Worm (Caenorhabditis elegans): ENCODE results near the gene F52E10.4.

The F52E10.4 gene

ce11 chrX:16331932-16332485 is 39.2 kb upstream of the F52E10.4 start, which contains the start of gene taf-3:
TSS of gene taf-3 (plus strand) at chrX:16332435.
- TF ChIP-seq peb-1 (tag; optimal IDR thresholded peaks at IDR 0.05) (no peak), ama-1 (optimal IDR thresholded peaks at IDR 0.05) (no peak), unc-55 (GFP tag; optimal IDR thresholded peaks at IDR 0.05) (peak; percentile 68), C34F6.9 (tag; optimal IDR thresholded peaks at IDR 0.05) (peak; percentile 72), unc-62 (GFP tag; optimal IDR thresholded peaks at IDR 0.05) (no peak), sem-4 (tag; optimal IDR thresholded peaks at IDR 0.05) (no peak), nhr-25 (tag; optimal IDR thresholded peaks at IDR 0.05) (peak; percentile 62), sma-3 (GFP tag; optimal IDR thresholded peaks at IDR 0.05) (no peak), crh-2 (tag; optimal IDR thresholded peaks at IDR 0.05) (peak; percentile 62), nhr-129 (tag; optimal IDR thresholded peaks at IDR 0.05) (peak; percentile 83), snpc-4 (tag; optimal IDR thresholded peaks at IDR 0.05) (no peak), sma-9 (GFP tag; optimal IDR thresholded peaks at IDR 0.05) (peak; percentile 57), sma-9 (tag; optimal IDR thresholded peaks at IDR 0.05) (no peak), fos-1 (tag; optimal IDR thresholded peaks at IDR 0.05) (peak; percentile 83), lin-11 (tag; optimal IDR thresholded peaks at IDR 0.05) (peak; percentile 6), ceh-82 (tag; optimal IDR thresholded peaks at IDR 0.05) (no peak), F13H6.1 (tag; optimal IDR thresholded peaks at IDR 0.05) (peak; percentile 50), lsy-2 (tag; optimal IDR thresholded peaks at IDR 0.05) (peak in 1 of 2 experiments; percentile 62)

- TF ChIP-seq crh-2 (tag; optimal IDR thresholded peaks at IDR 0.05) (no peak), sma-9 (GFP tag; optimal IDR thresholded peaks at IDR 0.05) (peak; percentile 3), sma-9 (tag; optimal IDR thresholded peaks at IDR 0.05) (no peak), peb-1 (tag; optimal IDR thresholded peaks at IDR 0.05) (no peak), unc-62 (GFP tag; optimal IDR thresholded peaks at IDR 0.05) (no peak), gmeb-1 (tag; optimal IDR thresholded peaks at IDR 0.05) (no peak), unc-39 (tag; optimal IDR thresholded peaks at IDR 0.05) (no peak), nhr-23 (tag; optimal IDR thresholded peaks at IDR 0.05) (no peak)
These were observed 38.6 kb upstream of the F52E10.4 start for ce11 chrX:16331425-16331824.

ce11 chrX:16328328-16328727 is 35.5 kb upstream of the F52E10.4 start, which contains the start of gene C11G6.2:
TSS of gene C11G6.2 (plus strand) at chrX:16328628.
- no peak for TF ChIP-seq blmp-1 (tag; optimal IDR thresholded peaks at IDR 0.05; ENCODE audit: insufficient read depth)
- no peak for TF ChIP-seq dmd-4 (tag; optimal IDR thresholded peaks at IDR 0.05)
- no peak for TF ChIP-seq nhr-23 (tag; optimal IDR thresholded peaks at IDR 0.05)
- no peak for TF ChIP-seq aly-2 (tag; optimal IDR thresholded peaks at IDR 0.05)
- TF ChIP-seq lsy-2 (tag; optimal IDR thresholded peaks at IDR 0.05): no peak
- no peak for TF ChIP-seq snpc-4 (tag; optimal IDR thresholded peaks at IDR 0.05)
- TF ChIP-seq elt-1 (tag; optimal IDR thresholded peaks at IDR 0.05): no peak
- no peak for TF ChIP-seq sma-9 (GFP tag; optimal IDR thresholded peaks at IDR 0.05)
- TF ChIP-seq sma-9 (tag; optimal IDR thresholded peaks at IDR 0.05): no peak
- TF ChIP-seq crh-2 (tag; optimal IDR thresholded peaks at IDR 0.05): no peak
- TF ChIP-seq ceh-16 (tag; optimal IDR thresholded peaks at IDR 0.05): no peak
- TF ChIP-seq sem-4 (tag; optimal IDR thresholded peaks at IDR 0.05): no peak
- no peak for TF ChIP-seq nhr-10 (tag; optimal IDR thresholded peaks at IDR 0.05)
- no peak for TF ChIP-seq unc-62 (GFP tag; optimal IDR thresholded peaks at IDR 0.05)
- TF ChIP-seq nhr-237 (tag; optimal IDR thresholded peaks at IDR 0.05): no peak
- no peak for TF ChIP-seq sma-3 (GFP tag; optimal IDR thresholded peaks at IDR 0.05)
- no peak for TF ChIP-seq lin-11 (tag; optimal IDR thresholded peaks at IDR 0.05)
- TF ChIP-seq alr-1 (tag; optimal IDR thresholded peaks at IDR 0.05): no peak
- no peak for TF ChIP-seq ztf-1 (GFP tag; conservative IDR thresholded peaks at IDR 0.05)

- TF ChIP-seq nhr-10 (tag; optimal IDR thresholded peaks at IDR 0.05): peak; percentile 11
- no peak for TF ChIP-seq nhr-77 (tag; optimal IDR thresholded peaks at IDR 0.05)
These were observed 34.4 kb upstream of the F52E10.4 start for ce11 chrX:16327229-16327628.

ce11 chrX:16324222-16324621 is 31.4 kb upstream of the F52E10.4 start:
- TF ChIP-seq sma-9 (GFP tag; optimal IDR thresholded peaks at IDR 0.05) (no peak), sma-9 (tag; optimal IDR thresholded peaks at IDR 0.05) (no peak), sem-4 (tag; optimal IDR thresholded peaks at IDR 0.05) (peak; percentile 45), nhr-129 (tag; optimal IDR thresholded peaks at IDR 0.05) (no peak), mdl-1 (tag; optimal IDR thresholded peaks at IDR 0.05) (peak in 1 of 2 experiments; percentile 15), nhr-12 (tag; optimal IDR thresholded peaks at IDR 0.05) (no peak), nhr-11 (tag; optimal IDR thresholded peaks at IDR 0.05) (no peak), nhr-21 (tag; optimal IDR thresholded peaks at IDR 0.05) (no peak), nhr-77 (tag; optimal IDR thresholded peaks at IDR 0.05) (no peak), elt-1 (tag; optimal IDR thresholded peaks at IDR 0.05) (no peak)

All from whole organism, L2 larva.